Fruit fly (Drosophila melanogaster): ENCODE results near the gene SLC5A11.

- TF ChIP-seq Myc (optimal IDR thresholded peaks at IDR 0.05): no peak
- TF ChIP-seq psq (GFP tag; optimal IDR thresholded peaks at IDR 0.05): no peak
- no peak for TF ChIP-seq sv (GFP tag; optimal IDR thresholded peaks at IDR 0.05)
- no peak for TF ChIP-seq rgr (GFP tag; optimal IDR thresholded peaks at IDR 0.05)
- TF ChIP-seq OdsH (GFP tag; optimal IDR thresholded peaks at IDR 0.05): no peak
- TF ChIP-seq Rel (GFP tag; optimal IDR thresholded peaks at IDR 0.05): no peak
- TF ChIP-seq Rel (tag; optimal IDR thresholded peaks at IDR 0.05): no peak
- TF ChIP-seq jim (GFP tag; optimal IDR thresholded peaks at IDR 0.05): no peak
- no peak for TF ChIP-seq Hr83 (GFP tag; optimal IDR thresholded peaks at IDR 0.05; ENCODE audit: poor library complexity, severe bottlenecking)
- TF ChIP-seq br (GFP tag; optimal IDR thresholded peaks at IDR 0.05): no peak
- TF ChIP-seq h (GFP tag; optimal IDR thresholded peaks at IDR 0.05): no peak
Observed at dm6 chr2L:8220393-8220934, 15.5 kb upstream of the SLC5A11 start, which contains the start of gene Snx6.

Measured in whole organism, wandering third instar larva.